Worm (Caenorhabditis elegans) whole organism, L2 larva: ENCODE data around the gene flp-26.

Source experiments
- C34F6.9 ChIP-seq: fragments of 150-350 bp; optimal IDR thresholded peaks from 2 replicates; lab custom pipeline; 2014; ENCODE audit warnings: missing biosample characterization, missing genetic modification characterization
- F13H6.1 ChIP-seq: sonication (generic microtip); optimal IDR thresholded peaks from 2 replicates; lab custom pipeline; 2016; ENCODE audit warnings: missing genetic modification characterization, missing compliant biosample characterization
- R02D3.7 ChIP-seq: fragments of 150-350 bp; optimal IDR thresholded peaks from 2 replicates; lab custom pipeline; 2014; ENCODE audit warnings: missing biosample characterization, missing genetic modification characterization
- Y55F3AM.14 ChIP-seq: fragments of 200-800 bp; sonication (Bioruptor generic); optimal IDR thresholded peaks from 2 replicates; lab custom pipeline; 2018; ENCODE audit warnings: mild to moderate bottlenecking, missing genetic modification characterization, missing compliant biosample characterization
- ZK546.5 ChIP-seq: sonication (generic microtip); optimal IDR thresholded peaks from 2 replicates; lab custom pipeline; 2017; ENCODE audit warnings: missing biosample characterization, missing genetic modification characterization
- aly-2 ChIP-seq: fragments of 150-350 bp; optimal IDR thresholded peaks from 2 replicates; lab custom pipeline; 2014; ENCODE audit warnings: missing biosample characterization, missing genetic modification characterization
- ama-1 ChIP-seq: fragments of 150-350 bp; optimal IDR thresholded peaks from 2 replicates; lab custom pipeline; 2018; ENCODE audit warnings: inconsistent platforms
- blmp-1 ChIP-seq: sonication (generic microtip); optimal IDR thresholded peaks from 2 replicates; lab custom pipeline; 2017; ENCODE audit warnings: missing genetic modification characterization, mild to moderate bottlenecking, missing compliant biosample characterization, antibody characterized with exemption, moderate library complexity; ENCODE audit not compliant: insufficient read depth
- ceh-16 ChIP-seq: fragments of 150-350 bp; optimal IDR thresholded peaks from 2 replicates; lab custom pipeline; 2014; ENCODE audit warnings: missing biosample characterization, missing genetic modification characterization
- ceh-82 ChIP-seq: fragments of 150-350 bp; optimal IDR thresholded peaks from 2 replicates; lab custom pipeline; 2014; ENCODE audit warnings: missing biosample characterization, missing genetic modification characterization
- crh-2 ChIP-seq: sonication (generic microtip); optimal IDR thresholded peaks from 2 replicates; lab custom pipeline; 2017; ENCODE audit warnings: missing biosample characterization, missing genetic modification characterization
- dmd-4 ChIP-seq: sonication (generic microtip); optimal IDR thresholded peaks from 2 replicates; lab custom pipeline; 2017; ENCODE audit warnings: missing biosample characterization, missing genetic modification characterization
- egl-27 ChIP-seq: sonication (generic microtip); optimal IDR thresholded peaks from 3 replicates; lab custom pipeline; 2017; ENCODE audit warnings: missing biosample characterization, missing genetic modification reagents, missing genetic modification characterization
- elt-1 ChIP-seq: fragments of 150-350 bp; optimal IDR thresholded peaks from 2 replicates; lab custom pipeline; 2014; ENCODE audit warnings: missing biosample characterization, missing genetic modification characterization
- elt-3 ChIP-seq: sonication (generic microtip); optimal IDR thresholded peaks from 2 replicates; lab custom pipeline; 2017; ENCODE audit warnings: missing biosample characterization, missing genetic modification characterization
- fos-1 ChIP-seq: fragments of 150-350 bp; optimal IDR thresholded peaks from 2 replicates; lab custom pipeline; 2014; ENCODE audit warnings: missing biosample characterization, missing genetic modification characterization
- gmeb-1 ChIP-seq: fragments of 150-350 bp; optimal IDR thresholded peaks from 2 replicates; lab custom pipeline; 2014; ENCODE audit warnings: missing biosample characterization, missing genetic modification characterization
- lin-11 ChIP-seq: fragments of 150-350 bp; sonication (generic microtip); optimal IDR thresholded peaks from 2 replicates; lab custom pipeline; 2014; ENCODE audit warnings: missing biosample characterization, missing genetic modification characterization, inconsistent platforms, mixed read lengths
- lin-13 ChIP-seq: fragments of 150-350 bp; optimal IDR thresholded peaks from 2 replicates; lab custom pipeline; 2014; ENCODE audit warnings: missing biosample characterization, missing genetic modification reagents, missing genetic modification characterization
- lin-39 ChIP-seq: fragments of 150-350 bp; optimal IDR thresholded peaks from 2 replicates; lab custom pipeline; 2014; ENCODE audit warnings: missing biosample characterization, missing genetic modification reagents, missing genetic modification characterization
- lsy-2 ChIP-seq, 2 experiments: fragments of 150-350 bp in 1 of 2; sonication (generic microtip) in 1 of 2; optimal IDR thresholded peaks; 2 replicates each; lab custom pipeline; 2014 to 2017; ENCODE audit warnings: missing biosample characterization in 2 of 2, missing genetic modification characterization in 2 of 2
- mbf-1 ChIP-seq: sonication (generic microtip); optimal IDR thresholded peaks from 2 replicates; lab custom pipeline; 2017; ENCODE audit warnings: missing biosample characterization, missing genetic modification characterization
- mdl-1 ChIP-seq, 2 experiments: fragments of 150-350 bp in 1 of 2; sonication (generic microtip) in 1 of 2; optimal IDR thresholded peaks; 2 replicates each; lab custom pipeline; 2017; ENCODE audit warnings: missing biosample characterization in 2 of 2, missing genetic modification characterization in 2 of 2
- nhr-10 ChIP-seq: sonication (generic microtip); optimal IDR thresholded peaks from 2 replicates; lab custom pipeline; 2017; ENCODE audit warnings: missing biosample characterization, missing genetic modification characterization
- nhr-11 ChIP-seq: fragments of 150-350 bp; optimal IDR thresholded peaks from 2 replicates; lab custom pipeline; 2014; ENCODE audit warnings: missing biosample characterization, missing genetic modification characterization
- nhr-12 ChIP-seq: fragments of 150-350 bp; optimal IDR thresholded peaks from 2 replicates; lab custom pipeline; 2014; ENCODE audit warnings: missing biosample characterization, missing genetic modification characterization
- nhr-129 ChIP-seq: fragments of 150-350 bp; optimal IDR thresholded peaks from 2 replicates; lab custom pipeline; 2014; ENCODE audit warnings: missing biosample characterization, missing genetic modification characterization
- nhr-21 ChIP-seq: fragments of 150-350 bp; optimal IDR thresholded peaks from 2 replicates; lab custom pipeline; 2014; ENCODE audit warnings: missing biosample characterization, missing genetic modification characterization
- nhr-23 ChIP-seq: fragments of 150-350 bp; optimal IDR thresholded peaks from 2 replicates; lab custom pipeline; 2014; ENCODE audit warnings: missing biosample characterization, missing genetic modification reagents, missing genetic modification characterization
- nhr-237 ChIP-seq: fragments of 150-350 bp; optimal IDR thresholded peaks from 2 replicates; lab custom pipeline; 2014; ENCODE audit warnings: missing biosample characterization, missing genetic modification characterization
- nhr-25 ChIP-seq: fragments of 150-350 bp; sonication (generic microtip); optimal IDR thresholded peaks from 3 replicates; lab custom pipeline; 2014; ENCODE audit warnings: missing biosample characterization, missing genetic modification characterization
- nhr-6 ChIP-seq: fragments of 150-350 bp; optimal IDR thresholded peaks from 2 replicates; lab custom pipeline; 2014; ENCODE audit warnings: missing biosample characterization, missing genetic modification characterization
- nhr-77 ChIP-seq: fragments of 150-350 bp; optimal IDR thresholded peaks from 2 replicates; lab custom pipeline; 2014; ENCODE audit warnings: missing biosample characterization, missing genetic modification characterization
- peb-1 ChIP-seq: fragments of 150-350 bp; optimal IDR thresholded peaks from 2 replicates; lab custom pipeline; 2014; ENCODE audit warnings: missing biosample characterization, missing genetic modification characterization
- sem-4 ChIP-seq: fragments of 150-350 bp; optimal IDR thresholded peaks from 2 replicates; lab custom pipeline; 2014; ENCODE audit warnings: missing biosample characterization, missing genetic modification reagents, missing genetic modification characterization
- skn-1 ChIP-seq: sonication (generic microtip); optimal IDR thresholded peaks from 2 replicates; lab custom pipeline; 2017; ENCODE audit warnings: missing biosample characterization, missing genetic modification characterization
- sma-3 ChIP-seq: sonication (generic microtip); optimal IDR thresholded peaks from 2 replicates; lab custom pipeline; 2016; ENCODE audit warnings: missing genetic modification reagents, missing genetic modification characterization, missing compliant biosample characterization
- sma-9 ChIP-seq, 2 experiments: fragments of 150-350 bp in 1 of 2; sonication (generic microtip) in 1 of 2; optimal IDR thresholded peaks; 2 replicates each; lab custom pipeline; 2014 to 2016; ENCODE audit warnings: missing genetic modification characterization in 2 of 2, mild to moderate bottlenecking in 1 of 2, missing biosample characterization in 1 of 2, missing compliant biosample characterization in 1 of 2, missing genetic modification reagents in 1 of 2, moderate library complexity in 1 of 2
- snpc-4 ChIP-seq: fragments of 150-350 bp; optimal IDR thresholded peaks from 2 replicates; lab custom pipeline; 2014; ENCODE audit warnings: missing biosample characterization, missing genetic modification characterization
- unc-39 ChIP-seq: fragments of 150-350 bp; optimal IDR thresholded peaks from 2 replicates; lab custom pipeline; 2014; ENCODE audit warnings: missing biosample characterization, missing genetic modification characterization
- unc-55 ChIP-seq: fragments of 150-350 bp; sonication (generic microtip); optimal IDR thresholded peaks from 3 replicates; lab custom pipeline; 2014; ENCODE audit warnings: missing biosample characterization, missing genetic modification reagents, missing genetic modification characterization
- unc-62 ChIP-seq: fragments of 150-350 bp; optimal IDR thresholded peaks from 2 replicates; lab custom pipeline; 2014; ENCODE audit warnings: missing biosample characterization, missing genetic modification reagents, missing genetic modification characterization
- zag-1 ChIP-seq: fragments of 150-350 bp; optimal IDR thresholded peaks from 2 replicates; lab custom pipeline; 2014; ENCODE audit warnings: missing biosample characterization, missing genetic modification characterization
- ztf-1 ChIP-seq: fragments of 200-800 bp; sonication (Bioruptor generic); conservative IDR thresholded peaks from 2 replicates; pipeline ENCODE4 v1.3.6; 2022; ENCODE audit warnings: missing genetic modification characterization, missing compliant biosample characterization
- ztf-11 ChIP-seq: sonication (generic microtip); optimal IDR thresholded peaks from 2 replicates; lab custom pipeline; 2017; ENCODE audit warnings: missing biosample characterization, missing genetic modification characterization
- ztf-4 ChIP-seq: fragments of 150-350 bp; optimal IDR thresholded peaks from 2 replicates; lab custom pipeline; 2014; ENCODE audit warnings: missing biosample characterization, missing genetic modification characterization

flp-26 gene

DNA sequence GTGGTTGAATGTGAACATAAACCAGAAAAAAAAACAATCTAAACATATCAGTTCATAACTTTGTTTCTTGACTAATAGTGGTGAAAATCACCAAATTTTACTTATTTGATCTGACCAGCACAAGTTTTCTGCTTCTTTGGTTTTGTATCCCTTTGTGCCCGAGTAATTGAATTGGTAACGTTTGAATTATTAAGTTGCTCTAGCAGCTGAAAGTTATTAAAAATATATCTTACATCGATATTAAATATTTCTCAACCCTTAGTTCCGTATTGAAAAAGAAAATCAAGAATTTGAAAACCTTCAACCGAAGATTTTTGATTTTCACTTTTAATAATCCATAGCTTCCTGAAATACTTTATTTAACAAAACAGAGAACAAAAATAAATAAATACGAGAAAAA is 37.1 kb downstream of the flp-26 start:
- no peak for TF ChIP-seq ama-1 (lab: Kevin White, UChicago)
- TF ChIP-seq skn-1 (tag; lab: Kevin White, UChicago), result no peak
- no peak for TF ChIP-seq snpc-4 (tag; lab: Kevin White, UChicago)
- TF ChIP-seq unc-39 (tag; lab: Kevin White, UChicago), result no peak
- no peak for TF ChIP-seq ZK546.5

DNA sequence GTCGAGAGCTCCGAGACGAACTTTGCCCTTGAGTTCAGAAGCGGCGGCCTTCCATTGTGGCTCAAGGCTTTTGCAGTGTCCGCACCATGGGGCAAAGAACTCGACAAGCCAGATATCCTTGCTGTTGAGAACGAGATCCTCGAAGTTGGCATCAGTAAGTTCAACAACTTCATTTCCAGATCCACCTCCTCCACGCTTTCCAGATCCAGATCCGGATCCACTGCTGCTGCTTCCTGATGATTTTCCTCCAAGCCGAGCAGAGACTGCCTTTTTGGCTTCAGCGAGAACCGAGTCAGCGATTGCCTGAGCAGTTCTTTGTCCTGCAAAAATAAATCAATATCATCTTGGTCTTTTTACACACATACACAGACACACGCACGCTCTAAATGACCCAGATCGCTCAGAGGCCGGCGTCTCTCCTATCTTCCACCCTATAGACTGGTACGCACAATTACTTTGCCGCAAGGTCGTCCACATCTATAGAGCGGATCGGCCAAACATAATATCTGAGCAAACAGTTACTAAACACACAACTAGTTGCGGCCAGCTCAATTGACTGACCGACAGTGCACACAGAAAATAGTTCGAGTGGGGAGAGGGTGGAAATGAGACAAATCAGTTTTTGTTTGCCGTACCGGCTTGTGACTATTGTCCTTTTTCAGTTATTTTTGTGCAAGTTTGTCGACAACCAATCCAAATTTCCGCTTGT is 38.5 kb downstream of the flp-26 start:
- TF ChIP-seq F13H6.1 (tag; lab: Kevin White, UChicago) (peak; percentile 45), egl-27 (tag; lab: Kevin White, UChicago) (no peak), sem-4 (no peak), unc-55 (GFP tag; lab: Kevin White, UChicago) (no peak), blmp-1 (tag; lab: Kevin White, UChicago) (no peak), nhr-6 (tag; lab: Kevin White, UChicago) (no peak), crh-2 (no peak), ama-1 (lab: Kevin White, UChicago) (no peak), nhr-129 (tag; lab: Kevin White, UChicago) (peak; percentile 53), C34F6.9 (tag; lab: Kevin White, UChicago) (no peak)
- TF ChIP-seq, all 48 proteins: peak for 2

DNA sequence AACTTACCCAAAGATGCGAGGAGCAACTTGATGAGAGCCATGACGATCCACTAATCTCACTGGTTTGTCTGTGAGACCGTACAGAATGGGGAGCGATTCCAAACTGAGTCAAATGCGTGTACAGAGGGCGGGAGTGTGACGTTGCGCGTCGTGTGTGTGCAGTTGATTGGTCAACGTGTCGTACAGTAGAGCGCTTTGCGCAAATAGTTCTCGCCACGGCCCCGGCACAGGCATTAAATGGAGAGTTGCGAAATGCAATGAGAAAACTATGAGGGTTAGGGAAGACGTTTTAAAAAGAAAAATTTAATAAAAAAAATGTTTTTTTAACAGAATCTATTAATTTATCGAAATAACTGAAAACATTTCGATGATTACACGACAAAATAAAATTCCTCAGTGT is 39.5 kb downstream of the flp-26 start, which contains the start of gene pdi-6:
pdi-6 (minus strand) TSS at position 164 of the 400 bp plus-strand sequence.
- TF ChIP-seq ZK546.5 (peak; percentile 17), ceh-82 (peak; percentile 60), mbf-1 (tag; lab: Kevin White, UChicago) (no peak), nhr-77 (peak; percentile 44), nhr-129 (tag; lab: Kevin White, UChicago) (peak; percentile 92), ztf-11 (tag; lab: Kevin White, UChicago) (no peak), unc-39 (tag; lab: Kevin White, UChicago) (no peak), Y55F3AM.14 (GFP tag; lab: Kevin White, UChicago) (peak; percentile 59), nhr-12 (tag; lab: Kevin White, UChicago) (no peak), ceh-16 (peak; percentile 65), dmd-4 (tag; lab: Kevin White, UChicago) (no peak), egl-27 (tag; lab: Kevin White, UChicago) (peak; percentile 62), lin-39 (tag; lab: Kevin White, UChicago) (no peak), lin-11 (tag; lab: Kevin White, UChicago) (peak; percentile 90), crh-2 (peak; percentile 99), lsy-2 (tag; optimal IDR thresholded peaks at IDR 0.05; lab: Kevin White, UChicago) (peak; percentile 78 to 92), mdl-1 (tag; optimal IDR thresholded peaks at IDR 0.05; lab: Kevin White, UChicago) (peak; percentile 24 to 78), zag-1 (tag; lab: Kevin White, UChicago) (peak; percentile 54), ztf-4 (tag; lab: Kevin White, UChicago) (peak; percentile 58), nhr-23 (tag; lab: Kevin White, UChicago) (no peak), peb-1 (tag; lab: Kevin White, UChicago) (no peak), sem-4 (peak; percentile 79), snpc-4 (tag; lab: Kevin White, UChicago) (peak; percentile 43), gmeb-1 (peak; percentile 84), R02D3.7 (tag; lab: Kevin White, UChicago) (peak; percentile 2), fos-1 (tag; lab: Kevin White, UChicago) (peak; percentile 93), C34F6.9 (tag; lab: Kevin White, UChicago) (peak; percentile 88), nhr-6 (tag; lab: Kevin White, UChicago) (peak; percentile 66), nhr-11 (tag; lab: Kevin White, UChicago) (no peak), elt-1 (tag; lab: Kevin White, UChicago) (no peak), nhr-237 (tag; lab: Kevin White, UChicago) (no peak), unc-62 (GFP tag; lab: Kevin White, UChicago) (no peak), F13H6.1 (tag; lab: Kevin White, UChicago) (peak; percentile 90), nhr-21 (tag; lab: Kevin White, UChicago) (peak; percentile 85), ztf-1 (GFP tag; lab: Robert Waterston, UW) (no peak), ama-1 (lab: Kevin White, UChicago) (no peak), nhr-25 (tag; lab: Kevin White, UChicago) (peak; percentile 90), nhr-10 (tag; lab: Kevin White, UChicago) (peak; percentile 50), sma-9 (GFP tag; optimal IDR thresholded peaks at IDR 0.05; lab: Kevin White, UChicago) (peak; percentile 91), sma-9 (tag; optimal IDR thresholded peaks at IDR 0.05; lab: Kevin White, UChicago) (no peak), blmp-1 (tag; lab: Kevin White, UChicago) (peak; percentile 45), unc-55 (GFP tag; lab: Kevin White, UChicago) (peak; percentile 91), sma-3 (peak; percentile 95), lin-13 (GFP tag; lab: Kevin White, UChicago) (peak; percentile 93), skn-1 (tag; lab: Kevin White, UChicago) (no peak), aly-2 (tag; lab: Kevin White, UChicago) (no peak), elt-3 (tag; lab: Kevin White, UChicago) (no peak)
